Worm (Caenorhabditis elegans): ENCODE data around the gene sra-29.

sra-29 gene

ce11 chrII:6615232-6616029 lies 39.9 kb upstream of the sra-29 start (continued):
- TF ChIP-seq mbf-1 (tag; optimal IDR thresholded peaks at IDR 0.05): no peak

ce11 chrII:6614500-6614899 lies 39.0 kb upstream of the sra-29 start:
- TF ChIP-seq lin-11 (tag; optimal IDR thresholded peaks at IDR 0.05): no peak
- TF ChIP-seq lin-39 (tag; optimal IDR thresholded peaks at IDR 0.05): no peak
- peak; percentile 18 for TF ChIP-seq fos-1 (tag; optimal IDR thresholded peaks at IDR 0.05)
- TF ChIP-seq nhr-21 (tag; optimal IDR thresholded peaks at IDR 0.05): no peak

ce11 chrII:6612544-6612943 lies 37.0 kb upstream of the sra-29 start:
- peak; percentile 87 for TF ChIP-seq fos-1 (tag; optimal IDR thresholded peaks at IDR 0.05)
- peak; percentile 48 for TF ChIP-seq crh-2 (tag; optimal IDR thresholded peaks at IDR 0.05)
- TF ChIP-seq F13H6.1 (tag; optimal IDR thresholded peaks at IDR 0.05): peak; percentile 3
- TF ChIP-seq ztf-1 (GFP tag; conservative IDR thresholded peaks at IDR 0.05): no peak
- TF ChIP-seq aly-2 (tag; optimal IDR thresholded peaks at IDR 0.05): no peak
- peak; percentile 22 for TF ChIP-seq sma-9 (GFP tag; optimal IDR thresholded peaks at IDR 0.05)
- TF ChIP-seq sma-9 (tag; optimal IDR thresholded peaks at IDR 0.05): no peak
- no peak for TF ChIP-seq dmd-4 (tag; optimal IDR thresholded peaks at IDR 0.05)

ce11 chrII:6610262-6610661 lies 34.7 kb upstream of the sra-29 start:
- TF ChIP-seq sma-9 (GFP tag; optimal IDR thresholded peaks at IDR 0.05) (no peak), sma-9 (tag; optimal IDR thresholded peaks at IDR 0.05) (no peak), unc-62 (GFP tag; optimal IDR thresholded peaks at IDR 0.05) (no peak), nhr-129 (tag; optimal IDR thresholded peaks at IDR 0.05) (no peak), ztf-4 (tag; optimal IDR thresholded peaks at IDR 0.05) (no peak), crh-2 (tag; optimal IDR thresholded peaks at IDR 0.05) (no peak)

- TF ChIP-seq ztf-1 (GFP tag; conservative IDR thresholded peaks at IDR 0.05) (no peak), peb-1 (tag; optimal IDR thresholded peaks at IDR 0.05) (no peak), crh-2 (tag; optimal IDR thresholded peaks at IDR 0.05) (no peak), nhr-237 (tag; optimal IDR thresholded peaks at IDR 0.05) (no peak), mab-5 (tag; optimal IDR thresholded peaks at IDR 0.05) (no peak), ceh-16 (tag; optimal IDR thresholded peaks at IDR 0.05) (no peak), ZK546.5 (tag; optimal IDR thresholded peaks at IDR 0.05) (no peak), zag-1 (tag; optimal IDR thresholded peaks at IDR 0.05) (no peak), unc-39 (tag; optimal IDR thresholded peaks at IDR 0.05) (no peak), blmp-1 (tag; optimal IDR thresholded peaks at IDR 0.05; ENCODE audit: insufficient read depth) (no peak), elt-1 (tag; optimal IDR thresholded peaks at IDR 0.05) (no peak), dmd-4 (tag; optimal IDR thresholded peaks at IDR 0.05) (no peak), R02D3.7 (tag; optimal IDR thresholded peaks at IDR 0.05) (no peak), ztf-11 (tag; optimal IDR thresholded peaks at IDR 0.05) (no peak), alr-1 (tag; optimal IDR thresholded peaks at IDR 0.05) (no peak), sma-3 (GFP tag; optimal IDR thresholded peaks at IDR 0.05) (no peak), Y55F3AM.14 (GFP tag; optimal IDR thresholded peaks at IDR 0.05) (no peak), mdl-1 (tag; optimal IDR thresholded peaks at IDR 0.05) (peak in 1 of 2 experiments; percentile 19), snpc-4 (tag; optimal IDR thresholded peaks at IDR 0.05) (no peak), ama-1 (optimal IDR thresholded peaks at IDR 0.05) (no peak), F13H6.1 (tag; optimal IDR thresholded peaks at IDR 0.05) (no peak), gmeb-1 (tag; optimal IDR thresholded peaks at IDR 0.05) (no peak), unc-55 (GFP tag; optimal IDR thresholded peaks at IDR 0.05) (no peak), unc-62 (GFP tag; optimal IDR thresholded peaks at IDR 0.05) (no peak), sem-4 (tag; optimal IDR thresholded peaks at IDR 0.05) (no peak), nhr-77 (tag; optimal IDR thresholded peaks at IDR 0.05) (no peak), nhr-6 (tag; optimal IDR thresholded peaks at IDR 0.05) (no peak), nhr-10 (tag; optimal IDR thresholded peaks at IDR 0.05) (no peak), C34F6.9 (tag; optimal IDR thresholded peaks at IDR 0.05) (peak; percentile 67), lin-11 (tag; optimal IDR thresholded peaks at IDR 0.05) (peak; percentile 6), nhr-11 (tag; optimal IDR thresholded peaks at IDR 0.05) (no peak), sma-9 (GFP tag; optimal IDR thresholded peaks at IDR 0.05) (no peak), sma-9 (tag; optimal IDR thresholded peaks at IDR 0.05) (no peak), skn-1 (tag; optimal IDR thresholded peaks at IDR 0.05) (no peak), nhr-129 (tag; optimal IDR thresholded peaks at IDR 0.05) (peak; percentile 59), egl-27 (tag; optimal IDR thresholded peaks at IDR 0.05) (no peak), aly-2 (tag; optimal IDR thresholded peaks at IDR 0.05) (no peak), lsy-2 (tag; optimal IDR thresholded peaks at IDR 0.05) (peak in 1 of 2 experiments; percentile 61), nhr-25 (tag; optimal IDR thresholded peaks at IDR 0.05) (no peak)
Observed at ce11 chrII:6609315-6609842, 33.8 kb upstream of the sra-29 start, which contains the start of gene epg-5. epg-5 (minus strand) TSS chrII:6609365.

Measured in whole organism, L2 larva.